Worm (Caenorhabditis elegans): ENCODE results near the gene C44F1.1.

The C44F1.1 gene

ce11 chrIII:3795933-3796332 lies 30.6 kb upstream of the C44F1.1 start:
- TF ChIP-seq F13C5.2 (tag; optimal IDR thresholded peaks at IDR 0.05) (no peak), ets-7 (tag; optimal IDR thresholded peaks at IDR 0.05) (no peak), aly-1 (tag; optimal IDR thresholded peaks at IDR 0.05) (no peak), tbx-11 (GFP tag; IDR thresholded peaks at IDR 0.05) (no peak), B0310.2 (tag; optimal IDR thresholded peaks at IDR 0.05) (no peak), pes-1 (GFP tag; IDR thresholded peaks at IDR 0.05) (no peak), ceh-13 (GFP tag; optimal IDR thresholded peaks at IDR 0.05) (no peak), hmg-4 (GFP tag; optimal IDR thresholded peaks at IDR 0.05) (no peak), ama-1 (optimal IDR thresholded peaks at IDR 0.05) (no peak), hmbx-1 (tag; optimal IDR thresholded peaks at IDR 0.05) (no peak)

- no peak for TF ChIP-seq ets-7 (tag; optimal IDR thresholded peaks at IDR 0.05)
These were observed 25.5 kb upstream of the C44F1.1 start for ce11 chrIII:3790855-3791254.

- no peak for TF ChIP-seq pes-1 (GFP tag; IDR thresholded peaks at IDR 0.05)
- TF ChIP-seq hmbx-1 (tag; optimal IDR thresholded peaks at IDR 0.05) = no peak
- no peak for TF ChIP-seq aly-1 (tag; optimal IDR thresholded peaks at IDR 0.05)
- TF ChIP-seq tbx-11 (GFP tag; IDR thresholded peaks at IDR 0.05) = no peak
These were observed 24.5 kb upstream of the C44F1.1 start for ce11 chrIII:3789688-3790371.

ce11 chrIII:3786427-3786935 lies 21.1 kb upstream of the C44F1.1 start, which contains the start of gene acy-3:
acy-3 (minus strand) TSS chrIII:3786477.
- TF ChIP-seq flt-1 (GFP tag; IDR thresholded peaks at IDR 0.05) = 0 out of 2 replicates have a peak, but pooled peaks have one; percentile 30
- TF ChIP-seq B0310.2 (tag; optimal IDR thresholded peaks at IDR 0.05) = no peak

ce11 chrIII:3785094-3785493 lies 19.7 kb upstream of the C44F1.1 start:
- TF ChIP-seq ceh-13 (GFP tag; optimal IDR thresholded peaks at IDR 0.05) (no peak), hnd-1 (tag; optimal IDR thresholded peaks at IDR 0.05) (no peak), F13C5.2 (tag; optimal IDR thresholded peaks at IDR 0.05) (no peak), ceh-36 (tag; optimal IDR thresholded peaks at IDR 0.05) (no peak), flt-1 (GFP tag; IDR thresholded peaks at IDR 0.05) (no peak), aly-1 (tag; optimal IDR thresholded peaks at IDR 0.05) (no peak), scrt-1 (GFP tag; IDR thresholded peaks at IDR 0.05) (no peak), hmbx-1 (tag; optimal IDR thresholded peaks at IDR 0.05) (no peak), hmg-4 (GFP tag; optimal IDR thresholded peaks at IDR 0.05) (no peak), ama-1 (optimal IDR thresholded peaks at IDR 0.05) (no peak), pes-1 (GFP tag; IDR thresholded peaks at IDR 0.05) (no peak), ets-7 (tag; optimal IDR thresholded peaks at IDR 0.05) (no peak), tbx-37 (GFP tag; conservative IDR thresholded peaks at IDR 0.05) (no peak), B0310.2 (tag; optimal IDR thresholded peaks at IDR 0.05) (no peak), tbx-11 (GFP tag; IDR thresholded peaks at IDR 0.05) (no peak), sea-1 (GFP tag; conservative IDR thresholded peaks at IDR 0.05) (no peak), tra-4 (tag; optimal IDR thresholded peaks at IDR 0.05) (no peak)

ce11 chrIII:3783914-3784313 lies 18.6 kb upstream of the C44F1.1 start:
- no peak for TF ChIP-seq scrt-1 (GFP tag; IDR thresholded peaks at IDR 0.05)
- TF ChIP-seq hmbx-1 (tag; optimal IDR thresholded peaks at IDR 0.05) = no peak
- no peak for TF ChIP-seq hnd-1 (tag; optimal IDR thresholded peaks at IDR 0.05)
- no peak for TF ChIP-seq F13C5.2 (tag; optimal IDR thresholded peaks at IDR 0.05)
- TF ChIP-seq pes-1 (GFP tag; IDR thresholded peaks at IDR 0.05) = no peak
- no peak for TF ChIP-seq ceh-13 (GFP tag; optimal IDR thresholded peaks at IDR 0.05)
- TF ChIP-seq ets-7 (tag; optimal IDR thresholded peaks at IDR 0.05) = no peak
- no peak for TF ChIP-seq hmg-4 (GFP tag; optimal IDR thresholded peaks at IDR 0.05)
- TF ChIP-seq flt-1 (GFP tag; IDR thresholded peaks at IDR 0.05) = no peak
- no peak for TF ChIP-seq ama-1 (optimal IDR thresholded peaks at IDR 0.05)
- TF ChIP-seq tra-4 (tag; optimal IDR thresholded peaks at IDR 0.05) = no peak

- no peak for TF ChIP-seq ets-7 (tag; optimal IDR thresholded peaks at IDR 0.05)
- TF ChIP-seq F13C5.2 (tag; optimal IDR thresholded peaks at IDR 0.05) = no peak
- no peak for TF ChIP-seq flt-1 (GFP tag; IDR thresholded peaks at IDR 0.05)
- no peak for TF ChIP-seq ceh-13 (GFP tag; optimal IDR thresholded peaks at IDR 0.05)
- no peak for TF ChIP-seq scrt-1 (GFP tag; IDR thresholded peaks at IDR 0.05)
- no peak for TF ChIP-seq tbx-11 (GFP tag; IDR thresholded peaks at IDR 0.05)
- TF ChIP-seq B0310.2 (tag; optimal IDR thresholded peaks at IDR 0.05) = no peak
- TF ChIP-seq ama-1 (optimal IDR thresholded peaks at IDR 0.05) = no peak
- TF ChIP-seq tra-4 (tag; optimal IDR thresholded peaks at IDR 0.05) = no peak
- TF ChIP-seq hnd-1 (tag; optimal IDR thresholded peaks at IDR 0.05) = no peak
These were observed 17.5 kb upstream of the C44F1.1 start for ce11 chrIII:3782853-3783252.

ce11 chrIII:3781827-3782226 lies 16.5 kb upstream of the C44F1.1 start:
- TF ChIP-seq ama-1 (optimal IDR thresholded peaks at IDR 0.05) (no peak), ceh-13 (GFP tag; optimal IDR thresholded peaks at IDR 0.05) (no peak), ets-7 (tag; optimal IDR thresholded peaks at IDR 0.05) (no peak), ceh-36 (tag; optimal IDR thresholded peaks at IDR 0.05) (no peak), hnd-1 (tag; optimal IDR thresholded peaks at IDR 0.05) (no peak), pes-1 (GFP tag; IDR thresholded peaks at IDR 0.05) (no peak), F13C5.2 (tag; optimal IDR thresholded peaks at IDR 0.05) (no peak), tbx-11 (GFP tag; IDR thresholded peaks at IDR 0.05) (no peak), sea-1 (GFP tag; conservative IDR thresholded peaks at IDR 0.05) (no peak), tra-4 (tag; optimal IDR thresholded peaks at IDR 0.05) (no peak)

Measured in whole organism, early embryonic.